Worm (Caenorhabditis elegans): Measurements from ENCODE around the gene daao-1.

Gene daao-1

DNA sequence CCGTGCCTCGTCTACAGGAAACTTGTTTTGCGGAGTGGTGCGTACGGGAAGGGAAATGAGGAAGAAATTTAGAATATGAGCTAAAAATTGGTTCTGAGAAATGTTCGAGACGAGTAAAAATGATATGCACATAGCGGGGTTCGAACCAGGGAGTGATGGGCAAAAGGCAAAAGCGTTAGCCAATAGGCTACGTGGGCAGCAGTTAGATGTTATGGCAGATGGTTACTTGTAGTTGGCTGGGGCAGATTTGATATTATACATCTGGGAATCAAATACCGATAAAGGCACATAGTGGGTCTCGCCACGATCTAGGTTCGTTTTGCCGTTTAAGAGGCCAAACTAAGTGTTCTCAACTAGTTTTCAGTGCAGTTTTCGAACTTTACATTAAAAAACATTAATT lies 43.3 kb downstream of the daao-1 start (continued):
- TF ChIP-seq spr-1 (tag; optimal IDR thresholded peaks at IDR 0.05) (no peak), unc-62 (GFP tag; optimal IDR thresholded peaks at IDR 0.05 in 1 of 2) (no peak), unc-62 (tag; optimal IDR thresholded peaks at IDR 0.05) (no peak), snpc-1.2 (GFP tag; IDR thresholded peaks at IDR 0.05) (peak; percentile 72), nhr-25 (tag; optimal IDR thresholded peaks at IDR 0.05; ENCODE audit: borderline replicate concordance, insufficient read depth) (no peak), lin-38 (GFP tag; IDR thresholded peaks at IDR 0.05) (peak; percentile 80), arid-1 (GFP tag; conservative IDR thresholded peaks at IDR 0.05) (peak; percentile 65; the same call in 1 of the 2 replicates), ama-1 (optimal IDR thresholded peaks at IDR 0.05) (no peak), egl-43 (GFP tag; IDR thresholded peaks at IDR 0.05) (peak; percentile 79), zip-2 (tag; optimal IDR thresholded peaks at IDR 0.05) (no peak), hlh-30 (tag; optimal IDR thresholded peaks at IDR 0.05; ENCODE audit: insufficient read depth) (no peak), daf-8 (GFP tag; IDR thresholded peaks at IDR 0.05) (0 out of 2 replicates have a peak, but pooled peaks have one; percentile 47), nhr-28 (tag; optimal IDR thresholded peaks at IDR 0.05) (no peak), T20F7.1 (GFP tag; optimal IDR thresholded peaks at IDR 0.05) (no peak), F44E2.7 (GFP tag; IDR thresholded peaks at IDR 0.05) (peak; percentile 90; the same call in 1 of the 2 replicates), ceh-28 (tag; optimal IDR thresholded peaks at IDR 0.05) (no peak), madf-5 (GFP tag; IDR thresholded peaks at IDR 0.05) (peak in 1 of 2 experiments; percentile 64; a peak in 1 of 4 replicates), nhr-10 (tag; optimal IDR thresholded peaks at IDR 0.05) (no peak), dmd-6 (GFP tag; IDR thresholded peaks at IDR 0.05) (no peak; the same call in 1 of the 2 replicates), ceh-82 (tag; optimal IDR thresholded peaks at IDR 0.05) (no peak), ZK546.5 (tag; optimal IDR thresholded peaks at IDR 0.05) (no peak), nhr-41 (GFP tag; IDR thresholded peaks at IDR 0.05) (0 out of 2 replicates have a peak, but pooled peaks have one; percentile 69), vab-7 (GFP tag; IDR thresholded peaks at IDR 0.05) (peak; percentile 92), gei-8 (GFP tag; optimal IDR thresholded peaks at IDR 0.05) (peak; percentile 27)

DNA sequence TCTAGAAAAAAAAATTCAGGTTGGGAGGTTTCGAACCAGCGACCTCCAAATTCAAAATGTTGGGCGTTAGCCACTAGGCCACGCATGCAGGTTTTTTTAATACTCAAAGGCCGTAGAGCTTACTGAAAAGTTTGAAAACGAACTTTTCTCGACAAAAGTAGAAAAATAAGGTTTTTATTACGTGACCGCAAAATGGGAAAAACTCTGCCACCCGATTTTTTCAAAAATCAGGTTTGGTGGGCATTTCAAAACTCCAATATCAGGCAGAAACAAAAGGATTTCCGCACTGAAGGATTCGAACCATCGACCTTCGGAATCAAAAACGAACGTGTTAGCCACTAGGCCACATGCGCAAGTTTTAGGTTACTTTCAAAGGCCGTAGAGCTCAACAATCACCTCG lies 44.7 kb downstream of the daao-1 start:
- no peak for TF ChIP-seq aly-2 (tag; optimal IDR thresholded peaks at IDR 0.05)
- no peak for TF ChIP-seq lin-29 (GFP tag; IDR thresholded peaks at IDR 0.05)
- no peak for TF ChIP-seq unc-39 (tag; optimal IDR thresholded peaks at IDR 0.05)
- TF ChIP-seq nhr-77 (tag; optimal IDR thresholded peaks at IDR 0.05): no peak
- no peak for TF ChIP-seq dve-1 (tag; optimal IDR thresholded peaks at IDR 0.05; ENCODE audit: insufficient read depth)
- TF ChIP-seq snpc-1.2 (GFP tag; IDR thresholded peaks at IDR 0.05): 0 out of 2 replicates have a peak, but pooled peaks have one; percentile 26
- TF ChIP-seq lin-15B (tag; optimal IDR thresholded peaks at IDR 0.05): no peak
- no peak for TF ChIP-seq mxl-2 (GFP tag; conservative IDR thresholded peaks at IDR 0.05)
- 0 out of 2 replicates have a peak, but pooled peaks have one; percentile 17 for TF ChIP-seq F44E2.7 (GFP tag; IDR thresholded peaks at IDR 0.05)
- TF ChIP-seq lin-38 (GFP tag; IDR thresholded peaks at IDR 0.05): peak; percentile 74
- TF ChIP-seq zfp-2 (tag; optimal IDR thresholded peaks at IDR 0.05): no peak
- peak; percentile 72; the same call in 1 of the 2 replicates for TF ChIP-seq pha-4 (GFP tag; IDR thresholded peaks at IDR 0.05)
- TF ChIP-seq pha-4 (tag; optimal IDR thresholded peaks at IDR 0.05): no peak
- peak in 1 of 2 experiments; percentile 53; a peak in 1 of 4 replicates for TF ChIP-seq madf-5 (GFP tag; IDR thresholded peaks at IDR 0.05)
- peak; percentile 9 for TF ChIP-seq mes-2 (tag; optimal IDR thresholded peaks at IDR 0.05; ENCODE audit: poor library complexity, severe bottlenecking)
- no peak for TF ChIP-seq T26A8.4 (GFP tag; IDR thresholded peaks at IDR 0.05)
- TF ChIP-seq Y48G9A.11 (GFP tag; IDR thresholded peaks at IDR 0.05): peak; percentile 73
- peak; percentile 17 for TF ChIP-seq nhr-102 (tag; optimal IDR thresholded peaks at IDR 0.05)
- peak; percentile 18 for TF ChIP-seq gei-8 (GFP tag; optimal IDR thresholded peaks at IDR 0.05)
- peak; percentile 4 for TF ChIP-seq nhr-111 (GFP tag; optimal IDR thresholded peaks at IDR 0.05)
- TF ChIP-seq daf-16 (GFP tag; optimal IDR thresholded peaks at IDR 0.05): peak in 1 of 2 experiments; percentile 51
- no peak for TF ChIP-seq daf-16 (tag; optimal IDR thresholded peaks at IDR 0.05)
- peak; percentile 41; the same call in 1 of the 2 replicates for TF ChIP-seq dmd-8 (GFP tag; IDR thresholded peaks at IDR 0.05)
- no peak for TF ChIP-seq sdz-12 (GFP tag; optimal IDR thresholded peaks at IDR 0.05)
- TF ChIP-seq hlh-30 (tag; optimal IDR thresholded peaks at IDR 0.05; ENCODE audit: insufficient read depth): no peak
- TF ChIP-seq nhr-48 (tag; optimal IDR thresholded peaks at IDR 0.05): no peak
- TF ChIP-seq duxl-1 (tag; optimal IDR thresholded peaks at IDR 0.05; ENCODE audit: poor library complexity): no peak
- TF ChIP-seq Y105C5A.15 (GFP tag; IDR thresholded peaks at IDR 0.05): no peak
- peak; percentile 16 for TF ChIP-seq spr-1 (tag; optimal IDR thresholded peaks at IDR 0.05)
- TF ChIP-seq fkh-10 (GFP tag; optimal IDR thresholded peaks at IDR 0.05): no peak
- peak; percentile 34; the same call in 1 of the 2 replicates for TF ChIP-seq lim-7 (GFP tag; IDR thresholded peaks at IDR 0.05)
- TF ChIP-seq D1046.2 (GFP tag; IDR thresholded peaks at IDR 0.05): 0 out of 2 replicates have a peak, but pooled peaks have one; percentile 21
- TF ChIP-seq tag-97 (GFP tag; IDR thresholded peaks at IDR 0.05): no peak
